Worm (Caenorhabditis elegans) whole organism, L3 larva: ENCODE measurements around the gene efl-3.

Experiments
- ceh-82 ChIP-seq: fragments of 150-350 bp; optimal IDR thresholded peaks from 2 replicates; lab custom pipeline; 2014; ENCODE audit warnings: missing biosample characterization, missing genetic modification characterization
- elt-3 ChIP-seq, 3 experiments: fragments of 150-350 bp in 1 of 3; sonication (generic microtip) in 2 of 3; optimal IDR thresholded peaks; 2 replicates in 2 of 3; 4 replicates in 1 of 3; lab custom pipeline; 2014 to 2017; ENCODE audit warnings: missing biosample characterization in 3 of 3, missing genetic modification characterization in 3 of 3
- jun-1 ChIP-seq: fragments of 150-350 bp; optimal IDR thresholded peaks from 2 replicates; lab custom pipeline; 2014; ENCODE audit warnings: missing biosample characterization, missing genetic modification reagents, missing genetic modification characterization
- lin-39 ChIP-seq: fragments of 150-350 bp; optimal IDR thresholded peaks from 2 replicates; lab custom pipeline; 2018; ENCODE audit warnings: missing biosample characterization, missing genetic modification reagents, missing genetic modification characterization
- nhr-77 ChIP-seq: fragments of 150-350 bp; optimal IDR thresholded peaks from 2 replicates; lab custom pipeline; 2014; ENCODE audit warnings: missing biosample characterization, missing genetic modification characterization

ce11 chrII:8377722-8378121 is 34.7 kb upstream of the efl-3 start:
- TF ChIP-seq ceh-82 = no peak
- TF ChIP-seq lin-39 (tag; lab: Kevin White, UChicago) = no peak
- TF ChIP-seq jun-1 (tag; lab: Kevin White, UChicago) = no peak
- no peak for TF ChIP-seq elt-3 (tag; optimal IDR thresholded peaks at IDR 0.05; lab: Kevin White, UChicago)
- no peak for TF ChIP-seq nhr-77 (tag; lab: Kevin White, UChicago)
